Fruit fly (Drosophila melanogaster) Kc167 (cell line): Measurements from ENCODE around the gene CG11000.

Experiments used
- Myc ChIP-seq: fragments of >200 bp; optimal IDR thresholded peaks from 2 replicates; lab custom pipeline; 2017; ENCODE audit warnings: missing external identifiers
- Sin3A ChIP-seq: fragments of >200 bp; optimal IDR thresholded peaks from 2 replicates; lab custom pipeline; 2018; ENCODE audit warnings: missing external identifiers
- h ChIP-seq: fragments of >200 bp; optimal IDR thresholded peaks from 3 replicates; lab custom pipeline; 2018; ENCODE audit warnings: missing external identifiers
- insv ChIP-seq: fragments of >200 bp; optimal IDR thresholded peaks from 3 replicates; lab custom pipeline; 2018; ENCODE audit warnings: missing external identifiers
- psq ChIP-seq: fragments of >200 bp; optimal IDR thresholded peaks from 2 replicates; lab custom pipeline; 2017; ENCODE audit warnings: missing external identifiers

DNA sequence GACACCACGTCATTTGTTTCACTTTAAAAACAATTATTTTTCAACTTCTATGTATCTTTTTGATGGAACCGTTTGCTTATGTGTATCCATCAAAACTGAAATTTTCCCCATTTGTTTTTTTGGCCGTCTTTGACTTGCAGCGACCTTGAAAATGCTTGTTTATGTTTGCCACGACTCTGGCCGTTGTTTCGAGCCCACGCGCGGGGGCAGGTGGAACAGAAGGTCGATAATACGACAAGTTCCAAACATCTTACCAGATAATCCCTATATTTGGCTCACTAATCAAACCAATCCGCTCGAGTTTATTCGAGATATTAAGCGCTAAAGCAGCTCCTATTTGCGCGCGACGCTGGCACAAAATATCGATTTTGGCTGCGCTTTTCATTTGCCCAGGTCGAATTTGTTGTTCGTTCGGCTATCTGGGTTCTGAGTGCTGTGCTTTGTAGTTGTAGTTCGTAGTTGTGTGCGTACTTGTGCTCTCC is 58.6 kb downstream of the CG11000 start:
- TF ChIP-seq insv (no peak), psq (lab: Kevin White, UChicago) (no peak), Sin3A (lab: Kevin White, UChicago) (no peak), Myc (lab: Kevin White, UChicago) (no peak), h (lab: Kevin White, UChicago) (no peak)
